Fruit fly (Drosophila melanogaster) ovary, adult (tissue): Measurements from ENCODE around the gene zf30C.
A peak's percentile ranks its signal among the peaks of the same experiment; 100 is the strongest.

ENCODE experiments used
- CG17801 ChIP-seq: fragments of 200-800 bp; optimal IDR thresholded peaks from 2 replicates; lab custom pipeline; 2019; ENCODE audit warnings: missing biosample characterization, mild to moderate bottlenecking, missing genetic modification characterization, moderate library complexity; ENCODE audit not compliant: partially characterized antibody

Gene zf30C

dm6 chr2L:9757990-9758814 is at the start of gene zf30C:
Gene zf30C, plus strand, starts transcription at chr2L:9758342.
- peak; percentile 61 for TF ChIP-seq CG17801 (GFP tag; lab: Kevin White, UChicago)

DNA sequence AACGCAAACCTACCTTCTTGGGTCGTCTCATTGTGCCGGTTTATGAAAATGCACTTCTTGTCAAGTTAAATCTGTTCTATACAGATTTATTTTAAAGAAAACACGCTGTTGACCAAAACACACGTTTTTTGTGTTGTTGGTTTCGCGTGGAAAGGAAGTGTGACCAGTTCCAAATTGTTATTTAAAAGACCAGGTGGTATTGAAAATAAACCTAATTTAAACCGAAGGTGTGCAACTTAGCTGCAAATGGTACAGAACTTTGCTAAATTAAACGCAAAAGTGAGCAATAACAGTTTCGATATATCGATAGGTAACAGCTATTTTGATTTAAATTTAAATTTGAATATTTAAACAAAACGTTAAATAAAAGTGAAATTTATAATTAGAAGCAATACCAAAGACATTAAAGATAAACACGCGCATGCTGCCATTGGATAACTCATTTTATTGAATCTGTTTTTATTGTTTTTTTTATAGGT is 47.0 kb upstream of the zf30C start, which contains the start of gene CG4364:
Gene CG4364, minus strand, starts transcription at position 165 of the 479 bp plus-strand sequence.
- no peak for TF ChIP-seq CG17801 (GFP tag; lab: Kevin White, UChicago)

DNA sequence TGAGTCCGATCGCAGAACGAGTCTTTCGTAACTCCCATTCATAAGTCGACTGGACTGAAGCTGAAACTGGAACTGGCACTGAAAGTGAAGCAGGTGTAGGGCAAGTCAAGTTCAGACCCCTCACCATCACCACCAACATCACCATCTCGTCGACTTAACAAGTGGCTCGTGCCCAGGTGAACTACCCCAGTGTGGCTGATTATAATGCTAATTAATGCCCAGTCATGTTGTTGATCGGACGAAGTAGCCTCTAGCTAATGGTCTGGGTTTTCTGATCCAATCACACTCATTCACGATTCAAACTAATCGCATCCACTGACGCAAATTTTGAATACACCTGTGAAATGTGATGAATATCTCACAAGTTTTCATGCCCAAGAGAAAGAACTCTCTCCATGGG is 29.4 kb upstream of the zf30C start:
- no peak for TF ChIP-seq CG17801 (GFP tag; lab: Kevin White, UChicago)

- no peak for TF ChIP-seq CG17801 (GFP tag; lab: Kevin White, UChicago)
These were observed 28.4 kb upstream of the zf30C start, which contains the start of gene CG13116 for dm6 chr2L:9729618-9730284. Gene CG13116, plus strand, starts transcription at chr2L:9729940.

dm6 chr2L:9731269-9731668 is 26.9 kb upstream of the zf30C start:
- TF ChIP-seq CG17801 (GFP tag; lab: Kevin White, UChicago) = no peak

DNA sequence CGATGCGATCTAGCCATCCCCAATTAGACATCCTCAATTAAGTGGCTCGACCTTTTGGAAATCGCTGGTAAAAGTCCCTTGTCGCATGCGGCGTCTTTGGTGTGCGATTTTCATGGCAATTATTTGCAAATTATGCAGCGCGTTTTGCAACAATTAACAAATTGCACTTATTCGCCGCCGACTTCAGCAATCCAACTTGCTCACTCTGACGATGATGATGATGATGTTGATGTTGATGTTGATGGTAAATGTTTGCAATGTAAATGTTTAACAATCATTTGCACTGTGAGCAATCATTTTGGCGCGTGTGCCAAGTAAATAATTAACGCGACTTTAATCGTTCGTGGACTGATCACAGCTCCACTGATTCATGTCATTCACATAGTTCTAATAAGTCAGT is 24.0 kb upstream of the zf30C start:
- no peak for TF ChIP-seq CG17801 (GFP tag; lab: Kevin White, UChicago)

DNA sequence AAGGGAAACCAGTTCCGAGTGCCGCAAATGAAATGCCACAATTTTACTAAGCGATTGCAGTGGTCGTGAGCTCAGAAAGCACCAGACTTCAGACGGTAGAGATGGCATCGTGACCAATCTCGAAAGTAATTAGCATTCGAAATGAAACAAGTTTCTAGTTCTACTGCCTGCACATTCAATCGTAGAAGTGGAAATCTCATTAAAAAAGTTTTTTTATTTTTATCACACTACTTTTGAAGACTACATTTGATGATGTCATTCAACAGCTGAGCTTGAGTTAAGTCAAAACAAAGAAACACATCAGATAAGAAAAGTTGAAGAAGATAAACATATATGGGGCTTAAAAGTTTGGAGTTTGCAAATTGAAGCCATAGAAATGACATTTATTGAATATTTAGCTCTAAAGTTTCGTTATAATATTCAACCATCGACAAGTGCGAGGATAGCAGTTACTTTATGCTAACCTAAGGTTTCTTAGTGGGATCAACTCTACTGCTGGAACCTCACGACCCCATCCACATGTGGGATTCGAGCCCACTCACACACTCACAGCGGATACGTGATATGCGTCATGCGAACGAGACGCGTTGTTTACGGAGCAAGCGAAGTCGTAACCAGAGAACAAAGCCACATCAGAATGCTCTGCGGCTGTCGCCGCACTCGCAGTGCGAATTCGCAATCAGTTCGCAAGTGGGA is 22.0 kb upstream of the zf30C start, which contains the start of gene CG13117:
Gene CG13117, plus strand, starts transcription at position 646 of the 696 bp plus-strand sequence.
- TF ChIP-seq CG17801 (GFP tag; lab: Kevin White, UChicago) = no peak

DNA sequence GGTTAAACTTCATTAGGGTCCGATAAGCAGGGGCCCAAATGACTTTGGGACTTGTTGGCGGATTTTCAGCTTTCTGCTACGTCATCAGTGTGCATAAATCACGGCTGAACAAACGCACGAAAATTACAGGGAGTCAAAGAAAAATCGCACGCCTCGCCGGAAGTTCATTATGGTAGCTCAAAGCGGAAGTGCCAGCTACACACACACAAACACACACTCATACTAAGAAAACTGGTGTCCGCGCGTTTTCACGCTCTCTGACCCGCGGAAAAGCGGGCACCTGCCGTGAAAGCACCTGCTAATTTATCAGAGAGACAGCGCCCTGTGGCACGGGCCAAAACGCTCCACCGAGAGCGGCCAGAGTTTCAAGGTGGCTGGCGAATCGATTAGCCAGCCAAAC is 20.8 kb upstream of the zf30C start:
- no peak for TF ChIP-seq CG17801 (GFP tag; lab: Kevin White, UChicago)

- no peak for TF ChIP-seq CG17801 (GFP tag; lab: Kevin White, UChicago)
These were observed 20.3 kb upstream of the zf30C start for dm6 chr2L:9737803-9738202.

DNA sequence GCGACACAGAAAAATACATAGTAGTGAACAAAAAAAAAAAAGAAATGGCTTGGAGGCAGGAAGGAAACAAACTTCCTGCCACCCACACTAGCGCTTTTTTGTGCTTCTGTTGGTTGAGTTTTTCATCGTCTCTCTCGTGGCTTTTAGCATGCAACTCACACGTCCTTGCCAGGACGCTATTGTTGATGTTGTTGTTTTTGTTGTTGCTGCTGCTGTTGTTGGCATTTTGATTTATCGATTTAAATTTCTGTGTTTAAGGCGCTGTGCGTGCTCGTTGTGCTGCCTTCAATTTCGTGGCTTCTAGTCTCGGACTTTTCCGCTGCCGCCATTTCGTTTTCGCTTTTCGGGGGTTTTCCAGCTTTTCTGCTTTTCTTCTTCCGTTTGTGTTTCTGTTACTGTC is 18.5 kb upstream of the zf30C start:
- TF ChIP-seq CG17801 (GFP tag; lab: Kevin White, UChicago) = no peak

dm6 chr2L:9743823-9744222 is 14.3 kb upstream of the zf30C start:
- TF ChIP-seq CG17801 (GFP tag; lab: Kevin White, UChicago) = no peak

- TF ChIP-seq CG17801 (GFP tag; lab: Kevin White, UChicago) = no peak
These were observed 13.5 kb upstream of the zf30C start for dm6 chr2L:9744634-9745033.

DNA sequence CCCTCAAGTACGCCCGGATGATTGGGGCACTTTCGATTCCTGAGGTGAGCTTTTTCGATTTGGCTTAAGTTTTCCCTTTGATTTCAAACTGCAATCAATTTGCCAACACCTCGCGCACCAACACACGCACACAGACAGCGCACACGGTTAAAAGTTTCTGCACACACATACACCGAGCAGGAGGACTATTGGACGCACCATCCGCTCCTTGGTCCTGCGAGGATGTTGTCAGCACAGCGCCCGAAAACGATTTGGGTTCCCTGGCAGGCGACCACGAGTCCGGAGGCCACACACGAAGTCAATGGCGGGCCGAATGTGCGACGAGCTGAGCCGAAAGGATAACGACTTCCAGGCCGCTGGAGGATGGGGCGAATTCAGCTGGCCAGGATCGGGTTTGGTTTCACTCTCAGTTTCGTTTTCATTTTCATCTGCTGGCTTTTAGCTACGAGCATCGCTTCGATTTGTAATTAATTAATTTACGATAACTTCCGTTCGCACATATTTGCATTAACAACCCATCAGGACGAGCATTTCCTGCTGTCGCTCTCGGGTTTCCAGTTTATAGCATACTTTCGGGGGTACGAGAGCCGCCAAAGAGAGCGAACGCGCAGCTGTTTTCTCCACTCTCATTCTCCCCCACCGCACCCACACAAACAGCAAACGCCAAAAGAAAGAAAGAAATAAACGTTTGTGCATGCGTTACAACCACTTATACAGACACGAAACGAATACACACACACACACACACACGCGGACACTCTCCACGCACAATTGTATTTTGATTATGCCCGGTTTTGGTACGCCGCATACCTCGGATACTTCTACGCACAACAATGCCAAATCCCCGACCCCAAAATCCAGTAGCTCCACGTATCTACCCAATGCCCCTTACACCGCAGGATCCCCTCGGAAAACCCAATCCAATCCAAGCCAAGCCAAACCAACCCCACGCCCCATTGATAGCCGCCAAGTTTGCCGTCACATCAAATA is 11.6 kb upstream of the zf30C start, which contains the start of gene Nckx30C:
Gene Nckx30C, minus strand, starts transcription at position 260 of the 990 bp plus-strand sequence.
- TF ChIP-seq CG17801 (GFP tag; lab: Kevin White, UChicago) = no peak

dm6 chr2L:9749745-9750144 is 8.4 kb upstream of the zf30C start, which contains the start of gene Cyp4e3:
Gene Cyp4e3, minus strand, starts transcription at chr2L:9750071.
- TF ChIP-seq CG17801 (GFP tag; lab: Kevin White, UChicago) = no peak
